Fruit fly (Drosophila melanogaster): ENCODE results near the gene CG13887.

The CG13887 gene

DNA sequence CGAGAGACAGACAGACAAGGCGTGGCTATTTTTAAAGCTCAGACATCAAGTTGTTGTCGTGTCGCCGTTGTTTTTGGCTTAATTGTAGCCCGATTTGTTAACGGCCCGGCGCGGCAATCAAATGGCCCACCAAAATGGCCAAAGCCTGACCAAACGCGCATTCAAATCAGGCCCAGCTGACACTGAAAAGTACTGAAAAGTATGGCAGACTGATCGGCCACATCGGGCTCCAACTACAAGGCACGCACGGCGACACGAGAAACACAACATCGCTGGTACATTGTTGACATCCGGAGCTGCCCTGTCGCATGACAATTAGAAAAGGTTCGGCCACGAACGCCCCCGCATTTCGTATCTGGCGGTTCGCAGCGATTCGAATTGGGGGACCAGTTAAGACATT is 25.8 kb upstream of the CG13887 start:
- TF ChIP-seq Eip75B (GFP tag; optimal IDR thresholded peaks at IDR 0.05), result no peak

DNA sequence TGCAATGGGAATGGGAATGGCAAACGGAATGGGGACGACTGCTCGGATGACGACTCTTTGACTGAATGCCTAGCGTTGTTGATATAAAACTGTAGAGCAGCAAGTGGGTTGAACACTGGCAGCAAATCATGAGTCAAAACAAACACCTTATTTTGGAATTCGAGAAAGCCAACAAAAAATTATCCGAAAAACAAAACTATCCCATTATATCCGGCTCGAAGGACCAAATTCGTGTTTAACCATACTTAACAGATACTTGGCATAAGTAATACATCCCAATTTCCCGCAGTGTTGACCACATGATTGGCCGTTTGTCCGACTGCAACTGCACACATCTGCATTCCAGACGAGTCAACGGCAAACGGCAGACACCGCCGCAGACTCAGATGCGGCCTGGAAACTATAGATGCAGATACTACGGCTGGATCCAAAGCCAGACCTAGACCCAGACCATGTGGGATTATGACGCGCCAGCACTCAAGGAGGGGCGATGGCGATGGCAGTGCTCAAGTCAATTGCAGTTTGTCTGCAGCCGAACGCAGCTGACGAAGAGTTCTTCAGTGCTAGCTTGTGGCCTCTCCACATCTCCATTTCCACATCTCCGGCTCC is 24.3 kb upstream of the CG13887 start:
- peak; percentile 49 for TF ChIP-seq fd85E (GFP tag; optimal IDR thresholded peaks at IDR 0.05)
- TF ChIP-seq acj6 (GFP tag; optimal IDR thresholded peaks at IDR 0.05), result peak; percentile 88
- peak; percentile 37 for TF ChIP-seq Hr39 (GFP tag; optimal IDR thresholded peaks at IDR 0.05)
- TF ChIP-seq CG11762 (GFP tag; optimal IDR thresholded peaks at IDR 0.05; ENCODE audit: insufficient read depth), result peak; percentile 77
- TF ChIP-seq CG6808 (GFP tag; optimal IDR thresholded peaks at IDR 0.05), result peak; percentile 86
- TF ChIP-seq ss (GFP tag; optimal IDR thresholded peaks at IDR 0.05), result peak; percentile 70 to 81
- peak; percentile 73 for TF ChIP-seq CG9139 (GFP tag; optimal IDR thresholded peaks at IDR 0.05)
- TF ChIP-seq svp (GFP tag), result peak; percentile 76
- peak; percentile 96 for TF ChIP-seq CG8119 (GFP tag; IDR thresholded peaks at IDR 0.05)
- TF ChIP-seq spab (GFP tag; optimal IDR thresholded peaks at IDR 0.05), result peak; percentile 87
- TF ChIP-seq Sox102F (GFP tag; optimal IDR thresholded peaks at IDR 0.05), result peak; percentile 13
- TF ChIP-seq Sox14 (GFP tag; optimal IDR thresholded peaks at IDR 0.05), result peak; percentile 91
- TF ChIP-seq OdsH (GFP tag; optimal IDR thresholded peaks at IDR 0.05), result peak; percentile 89
- peak; percentile 4 for TF ChIP-seq Smox (GFP tag; optimal IDR thresholded peaks at IDR 0.05)
- no peak for TF ChIP-seq vri (GFP tag; optimal IDR thresholded peaks at IDR 0.05)
- TF ChIP-seq pdm3 (GFP tag; optimal IDR thresholded peaks at IDR 0.05), result peak; percentile 84
- TF ChIP-seq Lpt (GFP tag; optimal IDR thresholded peaks at IDR 0.05), result peak; percentile 93
- peak; percentile 88 for TF ChIP-seq Eip75B (GFP tag; optimal IDR thresholded peaks at IDR 0.05)
- peak; percentile 25 for TF ChIP-seq CG31627 (GFP tag; optimal IDR thresholded peaks at IDR 0.05)
- TF ChIP-seq esn (GFP tag; optimal IDR thresholded peaks at IDR 0.05), result peak; percentile 31
- TF ChIP-seq topi (GFP tag; optimal IDR thresholded peaks at IDR 0.05), result peak; percentile 47
- peak; percentile 95 for TF ChIP-seq Hr4 (GFP tag; optimal IDR thresholded peaks at IDR 0.05)
- peak; percentile 90 for TF ChIP-seq CG10669 (GFP tag; optimal IDR thresholded peaks at IDR 0.05)
- peak; percentile 96 for TF ChIP-seq Eip78C (GFP tag)
- TF ChIP-seq CG6163 (GFP tag; IDR thresholded peaks at IDR 0.05), result peak; percentile 96
- TF ChIP-seq CG3919 (GFP tag; optimal IDR thresholded peaks at IDR 0.05), result peak; percentile 92
- TF ChIP-seq dsx (GFP tag; optimal IDR thresholded peaks at IDR 0.05; ENCODE audit: poor library complexity, severe bottlenecking), result peak; percentile 81
- peak; percentile 92 for TF ChIP-seq CG4318 (GFP tag; optimal IDR thresholded peaks at IDR 0.05)
- TF ChIP-seq CG7368 (GFP tag; optimal IDR thresholded peaks at IDR 0.05), result peak; percentile 85
- TF ChIP-seq CG1621 (tag; optimal IDR thresholded peaks at IDR 0.05), result peak; percentile 92
- TF ChIP-seq eg (GFP tag; IDR thresholded peaks at IDR 0.05), result peak; percentile 97
- TF ChIP-seq CG32006 (GFP tag; optimal IDR thresholded peaks at IDR 0.05), result peak; percentile 96
- peak; percentile 92 for TF ChIP-seq CG11294 (GFP tag; IDR thresholded peaks at IDR 0.05)
- TF ChIP-seq Met (GFP tag; optimal IDR thresholded peaks at IDR 0.05), result peak; percentile 53
- peak; percentile 81 for TF ChIP-seq Hr38 (GFP tag; optimal IDR thresholded peaks at IDR 0.05)
- peak; percentile 44 for TF ChIP-seq CG11902 (GFP tag; optimal IDR thresholded peaks at IDR 0.05)
- TF ChIP-seq fkh (GFP tag; optimal IDR thresholded peaks at IDR 0.05), result no peak
- TF ChIP-seq Ets96B (tag; optimal IDR thresholded peaks at IDR 0.05), result peak; percentile 92
- no peak for TF ChIP-seq Eip93F (GFP tag; optimal IDR thresholded peaks at IDR 0.05)
- peak; percentile 89 for TF ChIP-seq achi (GFP tag; optimal IDR thresholded peaks at IDR 0.05)
- TF ChIP-seq Gug (GFP tag; IDR thresholded peaks at IDR 0.05), result peak; percentile 96
- TF ChIP-seq net (GFP tag; optimal IDR thresholded peaks at IDR 0.05), result peak; percentile 85
- peak; percentile 17 for TF ChIP-seq cyc (GFP tag; optimal IDR thresholded peaks at IDR 0.05)
- peak; percentile 45 for TF ChIP-seq lz (GFP tag; optimal IDR thresholded peaks at IDR 0.05)
- no peak for TF ChIP-seq Ets21C (GFP tag; optimal IDR thresholded peaks at IDR 0.05)
- peak; percentile 62 for TF ChIP-seq CG34406 (GFP tag; optimal IDR thresholded peaks at IDR 0.05)
- TF ChIP-seq CG8319 (GFP tag; optimal IDR thresholded peaks at IDR 0.05), result peak; percentile 61
- peak; percentile 88 for TF ChIP-seq fd59A (GFP tag; optimal IDR thresholded peaks at IDR 0.05)
- TF ChIP-seq salr (GFP tag; optimal IDR thresholded peaks at IDR 0.05), result peak; percentile 85 to 88
